Worm (Caenorhabditis elegans) whole organism, L4 larva: ENCODE data around the gene nkat-1.

Experiments used
- aha-1 ChIP-seq: fragments of 150-350 bp; peaks from one replicate; lab custom pipeline; 2014; ENCODE audit warnings: missing biosample characterization, missing genetic modification characterization
- sdz-12 ChIP-seq: fragments of 200-800 bp; sonication (Bioruptor generic); optimal IDR thresholded peaks from 2 replicates; lab custom pipeline; 2018; ENCODE audit warnings: mild to moderate bottlenecking, missing genetic modification characterization, missing compliant biosample characterization

- peak; percentile 26 for TF ChIP-seq aha-1 (tag; lab: Kevin White, UChicago)
- no peak for TF ChIP-seq sdz-12
Measured at ce11 chrX:14164234-14164633, 24.3 kb upstream of the nkat-1 start, which contains the start of gene vha-20.
